Worm (Caenorhabditis elegans) whole organism, L2 larva: ENCODE measurements around the gene F42A10.9.

Experiments used
- ama-1 ChIP-seq: fragments of 150-350 bp; optimal IDR thresholded peaks from 2 replicates; lab custom pipeline; 2018; ENCODE audit warnings: inconsistent platforms
- ceh-82 ChIP-seq: fragments of 150-350 bp; optimal IDR thresholded peaks from 2 replicates; lab custom pipeline; 2014; ENCODE audit warnings: missing biosample characterization, missing genetic modification characterization
- dmd-4 ChIP-seq: sonication (generic microtip); optimal IDR thresholded peaks from 2 replicates; lab custom pipeline; 2017; ENCODE audit warnings: missing biosample characterization, missing genetic modification characterization
- elt-1 ChIP-seq: fragments of 150-350 bp; optimal IDR thresholded peaks from 2 replicates; lab custom pipeline; 2014; ENCODE audit warnings: missing biosample characterization, missing genetic modification characterization
- fos-1 ChIP-seq: fragments of 150-350 bp; optimal IDR thresholded peaks from 2 replicates; lab custom pipeline; 2014; ENCODE audit warnings: missing biosample characterization, missing genetic modification characterization
- lin-11 ChIP-seq: fragments of 150-350 bp; sonication (generic microtip); optimal IDR thresholded peaks from 2 replicates; lab custom pipeline; 2014; ENCODE audit warnings: missing biosample characterization, missing genetic modification characterization, inconsistent platforms, mixed read lengths
- mdl-1 ChIP-seq, 2 experiments: fragments of 150-350 bp in 1 of 2; sonication (generic microtip) in 1 of 2; optimal IDR thresholded peaks; 2 replicates each; lab custom pipeline; 2017; ENCODE audit warnings: missing biosample characterization in 2 of 2, missing genetic modification characterization in 2 of 2
- nhr-10 ChIP-seq: sonication (generic microtip); optimal IDR thresholded peaks from 2 replicates; lab custom pipeline; 2017; ENCODE audit warnings: missing biosample characterization, missing genetic modification characterization
- nhr-237 ChIP-seq: fragments of 150-350 bp; optimal IDR thresholded peaks from 2 replicates; lab custom pipeline; 2014; ENCODE audit warnings: missing biosample characterization, missing genetic modification characterization
- snpc-4 ChIP-seq: fragments of 150-350 bp; optimal IDR thresholded peaks from 2 replicates; lab custom pipeline; 2014; ENCODE audit warnings: missing biosample characterization, missing genetic modification characterization
- zag-1 ChIP-seq: fragments of 150-350 bp; optimal IDR thresholded peaks from 2 replicates; lab custom pipeline; 2014; ENCODE audit warnings: missing biosample characterization, missing genetic modification characterization

ce11 chrIII:6165240-6165639, 867 bp downstream of the F42A10.9 start:
- no peak for TF ChIP-seq nhr-10
- TF ChIP-seq mdl-1 (tag; optimal IDR thresholded peaks at IDR 0.05; lab: Kevin White, UChicago), result no peak
- TF ChIP-seq nhr-237 (tag; lab: Kevin White, UChicago), result no peak
- TF ChIP-seq dmd-4, result no peak
- no peak for TF ChIP-seq ceh-82
- TF ChIP-seq zag-1 (tag; lab: Kevin White, UChicago), result no peak
- TF ChIP-seq fos-1 (tag; lab: Kevin White, UChicago), result no peak
- no peak for TF ChIP-seq elt-1 (tag; lab: Kevin White, UChicago)
- TF ChIP-seq snpc-4 (tag; lab: Kevin White, UChicago), result no peak
- TF ChIP-seq lin-11 (tag; lab: Kevin White, UChicago), result no peak
- TF ChIP-seq ama-1 (lab: Kevin White, UChicago), result no peak
